In genomic region chr3R:22026922-22027742, dm6 we compare ENCODE assay signal across 4 fruit fly cellular contexts.
TF ChIP-seq lines count a peak whose summit lies in the region.

Gene Cchl (minus strand): TSS chr3R:22027480.
Gene ND-42 (plus strand): TSS chr3R:22027709.

TF ChIP-seq in whole organism, adult, 20 proteins besides CTCF, POLR2A, EP300 and RAD21 (continued from another document):
- TF ChIP-seq cic (GFP tag; optimal IDR thresholded peaks at IDR 0.05; lab: Kevin White, UChicago), result peak; percentile 47
- TF ChIP-seq ovo (GFP tag; optimal IDR thresholded peaks at IDR 0.05; lab: Kevin White, UChicago), result peak; percentile 69

TF ChIP-seq in whole organism, embryonic, 481 proteins besides CTCF, POLR2A, EP300 and RAD21 (continued from another document and continues in another):
- peak; percentile 30; the same call in 2 of the 3 replicates for TF ChIP-seq CG14050 (GFP tag; IDR thresholded peaks at IDR 0.05; lab: Robert Waterston, UW)
- peak; percentile 76 for TF ChIP-seq CG17829 (tag; optimal IDR thresholded peaks at IDR 0.05; lab: Kevin White, UChicago)
- peak; percentile 79 for TF ChIP-seq zfh2 (GFP tag; optimal IDR thresholded peaks at IDR 0.05; lab: Kevin White, UChicago)
- peak; percentile 79 for TF ChIP-seq CG15696 (tag; optimal IDR thresholded peaks at IDR 0.05; lab: Kevin White, UChicago)
- TF ChIP-seq pita (GFP tag; optimal IDR thresholded peaks at IDR 0.05; lab: Kevin White, UChicago), result no peak
- TF ChIP-seq Dip3 (GFP tag; optimal IDR thresholded peaks at IDR 0.05; lab: Kevin White, UChicago), result peak; percentile 71
- peak; percentile 84 for TF ChIP-seq CG9727 (GFP tag; optimal IDR thresholded peaks at IDR 0.05; lab: Kevin White, UChicago)
- TF ChIP-seq HmgZ (tag; optimal IDR thresholded peaks at IDR 0.05; lab: Kevin White, UChicago), result peak; percentile 80
- no peak for TF ChIP-seq dimm (GFP tag; IDR thresholded peaks at IDR 0.05; lab: Robert Waterston, UW)
- no peak for TF ChIP-seq Doc2 (GFP tag; IDR thresholded peaks at IDR 0.05; lab: Robert Waterston, UW)
- TF ChIP-seq CG6683 (GFP tag; optimal IDR thresholded peaks at IDR 0.05; lab: Kevin White, UChicago), result peak; percentile 48
- TF ChIP-seq CG7372 (GFP tag; IDR thresholded peaks at IDR 0.05; lab: Robert Waterston, UW), result peak; percentile 62; the same call in 1 of the 2 replicates
- peak; percentile 92 for TF ChIP-seq row (GFP tag; IDR thresholded peaks at IDR 0.05; lab: Robert Waterston, UW)
- peak; percentile 67 for TF ChIP-seq CG1529 (GFP tag; optimal IDR thresholded peaks at IDR 0.05; lab: Kevin White, UChicago)
- peak; percentile 23 for TF ChIP-seq MTF-1 (GFP tag; optimal IDR thresholded peaks at IDR 0.05; lab: Kevin White, UChicago; ENCODE audit: borderline replicate concordance)
- TF ChIP-seq bigmax (GFP tag; optimal IDR thresholded peaks at IDR 0.05; lab: Kevin White, UChicago), result no peak
- TF ChIP-seq fd64A (GFP tag; optimal IDR thresholded peaks at IDR 0.05; lab: Kevin White, UChicago), result no peak
- TF ChIP-seq Ravus (GFP tag; IDR thresholded peaks at IDR 0.05; lab: Robert Waterston, UW), result peak; percentile 8
- TF ChIP-seq CG8359 (GFP tag; optimal IDR thresholded peaks at IDR 0.05; lab: Kevin White, UChicago; ENCODE audit: borderline replicate concordance), result peak; percentile 16
- 0 out of 2 replicates have a peak, but pooled peaks have one; percentile 14 for TF ChIP-seq ato (GFP tag; IDR thresholded peaks at IDR 0.05; lab: Robert Waterston, UW; ENCODE audit: partially characterized antibody)
- TF ChIP-seq CG3847 (GFP tag; IDR thresholded peaks at IDR 0.05; lab: Robert Waterston, UW), result peak; percentile 91
- no peak; the same call in 1 of the 2 replicates for TF ChIP-seq aop (GFP tag; IDR thresholded peaks at IDR 0.05; lab: Robert Waterston, UW)
- TF ChIP-seq eve (GFP tag; optimal IDR thresholded peaks at IDR 0.05; lab: Kevin White, UChicago), result no peak
- TF ChIP-seq CG9215 (GFP tag; IDR thresholded peaks at IDR 0.05; lab: Robert Waterston, UW), result peak; percentile 79
- no peak for TF ChIP-seq dati (GFP tag; IDR thresholded peaks at IDR 0.05; lab: Robert Waterston, UW)
- peak; percentile 73; the same call in 2 of the 3 replicates for TF ChIP-seq Aef1 (GFP tag; IDR thresholded peaks at IDR 0.05; lab: Robert Waterston, UW)
- TF ChIP-seq gsb (GFP tag; IDR thresholded peaks at IDR 0.05; lab: Robert Waterston, UW), result 0 out of 2 replicates have a peak, but pooled peaks have one; percentile 46
- TF ChIP-seq Mad (GFP tag; optimal IDR thresholded peaks at IDR 0.05; lab: Kevin White, UChicago), result peak; percentile 58
- TF ChIP-seq twi (tag; optimal IDR thresholded peaks at IDR 0.05; lab: Kevin White, UChicago), result peak; percentile 67
- peak; percentile 11 for TF ChIP-seq CG2875 (GFP tag; optimal IDR thresholded peaks at IDR 0.05; lab: Kevin White, UChicago)
- TF ChIP-seq CG12071 (GFP tag; optimal IDR thresholded peaks at IDR 0.05; lab: Kevin White, UChicago), result no peak
- peak; percentile 23 for TF ChIP-seq CG6854 (GFP tag; optimal IDR thresholded peaks at IDR 0.05; lab: Kevin White, UChicago)
- TF ChIP-seq CG11560 (tag; IDR thresholded peaks at IDR 0.05; lab: Robert Waterston, UW), result peak; percentile 36; the same call in 1 of the 3 replicates
- peak; percentile 62 for TF ChIP-seq al (GFP tag; IDR thresholded peaks at IDR 0.05; lab: Robert Waterston, UW)
- peak; percentile 64 for TF ChIP-seq lmd (GFP tag; IDR thresholded peaks at IDR 0.05; lab: Robert Waterston, UW)
- no peak for TF ChIP-seq btn (GFP tag; optimal IDR thresholded peaks at IDR 0.05; lab: Kevin White, UChicago)
- TF ChIP-seq TFAM (GFP tag; optimal IDR thresholded peaks at IDR 0.05; lab: Kevin White, UChicago), result no peak
- peak; percentile 52 for TF ChIP-seq E2f2 (GFP tag; IDR thresholded peaks at IDR 0.05; lab: Robert Waterston, UW)
- TF ChIP-seq knrl (GFP tag; IDR thresholded peaks at IDR 0.05; lab: Robert Waterston, UW; ENCODE audit: partially characterized antibody), result peak; percentile 70; the same call in 2 of the 3 replicates
- no peak for TF ChIP-seq Opbp (GFP tag; IDR thresholded peaks at IDR 0.05; lab: Robert Waterston, UW; ENCODE audit: partially characterized antibody)
- no peak for TF ChIP-seq Vsx1 (GFP tag; optimal IDR thresholded peaks at IDR 0.05; lab: Kevin White, UChicago)

TF ChIP-seq in whole organism, prepupa, 60 proteins besides CTCF, POLR2A, EP300 and RAD21 (continued from another document):
- TF ChIP-seq dsx (GFP tag; optimal IDR thresholded peaks at IDR 0.05; lab: Kevin White, UChicago; ENCODE audit: poor library complexity, severe bottlenecking) (peak; percentile 51), Ets96B (tag; optimal IDR thresholded peaks at IDR 0.05; lab: Kevin White, UChicago) (peak; percentile 71), Sox14 (GFP tag; optimal IDR thresholded peaks at IDR 0.05; lab: Kevin White, UChicago) (peak; percentile 75), CG10631 (GFP tag; optimal IDR thresholded peaks at IDR 0.05; lab: Kevin White, UChicago) (peak; percentile 87), CG6792 (GFP tag; optimal IDR thresholded peaks at IDR 0.05; lab: Kevin White, UChicago) (peak; percentile 76), Gug (GFP tag; IDR thresholded peaks at IDR 0.05; lab: Robert Waterston, UW) (peak; percentile 48), ss (GFP tag; optimal IDR thresholded peaks at IDR 0.05; lab: Kevin White, UChicago) (peak in 1 of 2 experiments; percentile 71), CG11902 (GFP tag; optimal IDR thresholded peaks at IDR 0.05; lab: Kevin White, UChicago) (peak; percentile 57), CG6854 (GFP tag; optimal IDR thresholded peaks at IDR 0.05; lab: Kevin White, UChicago) (peak; percentile 16), Met (GFP tag; optimal IDR thresholded peaks at IDR 0.05; lab: Kevin White, UChicago) (no peak), CG8319 (GFP tag; optimal IDR thresholded peaks at IDR 0.05; lab: Kevin White, UChicago) (peak; percentile 69), fd59A (GFP tag; optimal IDR thresholded peaks at IDR 0.05; lab: Kevin White, UChicago) (peak; percentile 62), eg (GFP tag; IDR thresholded peaks at IDR 0.05; lab: Robert Waterston, UW) (peak; percentile 81), lz (GFP tag; optimal IDR thresholded peaks at IDR 0.05; lab: Kevin White, UChicago) (peak; percentile 79), CG16779 (tag; optimal IDR thresholded peaks at IDR 0.05; lab: Kevin White, UChicago) (no peak), CG4318 (GFP tag; optimal IDR thresholded peaks at IDR 0.05; lab: Kevin White, UChicago) (no peak), pdm3 (GFP tag; optimal IDR thresholded peaks at IDR 0.05; lab: Kevin White, UChicago) (peak; percentile 80), spab (GFP tag; optimal IDR thresholded peaks at IDR 0.05; lab: Kevin White, UChicago) (no peak), svp (GFP tag; lab: Kevin White, UChicago) (no peak), CG11294 (GFP tag; IDR thresholded peaks at IDR 0.05; lab: Robert Waterston, UW) (peak; percentile 50; the same call in 1 of the 2 replicates), Eip75B (GFP tag; optimal IDR thresholded peaks at IDR 0.05; lab: Kevin White, UChicago) (peak; percentile 82), CG6276 (GFP tag; optimal IDR thresholded peaks at IDR 0.05; lab: Kevin White, UChicago) (no peak), salr (GFP tag; optimal IDR thresholded peaks at IDR 0.05; lab: Kevin White, UChicago) (no peak), CG6163 (GFP tag; IDR thresholded peaks at IDR 0.05; lab: Robert Waterston, UW) (peak; percentile 74; the same call in 2 of the 3 replicates), cyc (GFP tag; optimal IDR thresholded peaks at IDR 0.05; lab: Kevin White, UChicago) (peak; percentile 81), Hr39 (GFP tag; optimal IDR thresholded peaks at IDR 0.05; lab: Kevin White, UChicago) (peak; percentile 77), topi (GFP tag; optimal IDR thresholded peaks at IDR 0.05; lab: Kevin White, UChicago) (peak; percentile 79), vri (GFP tag; optimal IDR thresholded peaks at IDR 0.05; lab: Kevin White, UChicago) (peak; percentile 60), CG3032 (tag; optimal IDR thresholded peaks at IDR 0.05; lab: Kevin White, UChicago) (peak; percentile 81), fd85E (GFP tag; optimal IDR thresholded peaks at IDR 0.05; lab: Kevin White, UChicago) (no peak), CG34406 (GFP tag; optimal IDR thresholded peaks at IDR 0.05; lab: Kevin White, UChicago) (peak; percentile 80), fkh (GFP tag; optimal IDR thresholded peaks at IDR 0.05; lab: Kevin White, UChicago) (no peak), CG1621 (tag; optimal IDR thresholded peaks at IDR 0.05; lab: Kevin White, UChicago) (no peak), Sox15 (GFP tag; optimal IDR thresholded peaks at IDR 0.05; lab: Kevin White, UChicago) (peak; percentile 69), CG11762 (GFP tag; optimal IDR thresholded peaks at IDR 0.05; lab: Kevin White, UChicago; ENCODE audit: insufficient read depth) (peak; percentile 45), Lpt (GFP tag; optimal IDR thresholded peaks at IDR 0.05; lab: Kevin White, UChicago) (peak; percentile 53), Eip78C (GFP tag; lab: Kevin White, UChicago) (peak; percentile 95), CG31627 (GFP tag; optimal IDR thresholded peaks at IDR 0.05; lab: Kevin White, UChicago) (peak; percentile 86), CG8632 (GFP tag; optimal IDR thresholded peaks at IDR 0.05; lab: Kevin White, UChicago) (peak; percentile 75)

TF ChIP-seq in whole organism, wandering third instar larva, 38 proteins besides CTCF, POLR2A, EP300 and RAD21 (continued from another document):
- TF ChIP-seq woc (GFP tag; optimal IDR thresholded peaks at IDR 0.05; lab: Kevin White, UChicago) (peak; percentile 73), Hr83 (GFP tag; optimal IDR thresholded peaks at IDR 0.05; lab: Kevin White, UChicago; ENCODE audit: poor library complexity, severe bottlenecking) (peak; percentile 63), foxo (GFP tag; optimal IDR thresholded peaks at IDR 0.05; lab: Kevin White, UChicago) (peak in 1 of 2 experiments; percentile 88), Dif (GFP tag; optimal IDR thresholded peaks at IDR 0.05; lab: Kevin White, UChicago; ENCODE audit: partially characterized antibody) (no peak), fru (GFP tag; optimal IDR thresholded peaks at IDR 0.05; lab: Kevin White, UChicago) (peak; percentile 78), sage (GFP tag; optimal IDR thresholded peaks at IDR 0.05; lab: Kevin White, UChicago) (no peak), Sp1 (GFP tag; optimal IDR thresholded peaks at IDR 0.05; lab: Kevin White, UChicago) (peak; percentile 80), lola (GFP tag; optimal IDR thresholded peaks at IDR 0.05; lab: Kevin White, UChicago) (no peak), Myc (optimal IDR thresholded peaks at IDR 0.05; lab: Kevin White, UChicago) (peak; percentile 53), br (GFP tag; optimal IDR thresholded peaks at IDR 0.05; lab: Kevin White, UChicago) (no peak), dmrt93B (GFP tag; optimal IDR thresholded peaks at IDR 0.05; lab: Kevin White, UChicago) (no peak), sv (GFP tag; optimal IDR thresholded peaks at IDR 0.05; lab: Kevin White, UChicago) (peak; percentile 55)
